Worm (Caenorhabditis elegans) whole organism, L1 larva: ENCODE results near the gene hpo-10.
A peak's percentile ranks its signal among the peaks of the same experiment; 100 is the strongest.

ENCODE experiments used
- C16A3.4 ChIP-seq: fragments of 150-350 bp; optimal IDR thresholded peaks from 2 replicates; lab custom pipeline; 2014; ENCODE audit warnings: missing biosample characterization, missing genetic modification characterization
- C34B4.2 ChIP-seq: sonication (generic microtip); optimal IDR thresholded peaks from 2 replicates; lab custom pipeline; 2017; ENCODE audit warnings: mild to moderate bottlenecking, missing genetic modification characterization, missing compliant biosample characterization
- alr-1 ChIP-seq: fragments of 200-800 bp; sonication (Bioruptor generic); optimal IDR thresholded peaks from 2 replicates; lab custom pipeline; 2018; ENCODE audit warnings: borderline replicate concordance, mild to moderate bottlenecking, missing genetic modification characterization, missing compliant biosample characterization
- ama-1 ChIP-seq: fragments of 150-350 bp; optimal IDR thresholded peaks from 2 replicates; lab custom pipeline; 2014
- blmp-1 ChIP-seq: fragments of 150-350 bp; optimal IDR thresholded peaks from 2 replicates; lab custom pipeline; 2014; ENCODE audit warnings: missing biosample characterization, missing genetic modification characterization
- ceh-8 ChIP-seq: fragments of 200-800 bp; sonication (Bioruptor generic); optimal IDR thresholded peaks from 2 replicates; lab custom pipeline; 2018; ENCODE audit warnings: mild to moderate bottlenecking, missing genetic modification characterization, moderate library complexity, missing compliant biosample characterization
- ceh-82 ChIP-seq, 3 experiments: fragments of 150-350 bp in 1 of 3; sonication (generic microtip) in 2 of 3; optimal IDR thresholded peaks; 2 replicates each; lab custom pipeline; 2014 to 2017; ENCODE audit warnings: missing biosample characterization in 3 of 3, missing genetic modification characterization in 3 of 3
- dpl-1 ChIP-seq, 3 experiments: fragments of 150-350 bp in 2 of 3; sonication (generic microtip) in 1 of 3; optimal IDR thresholded peaks; 2 replicates each; lab custom pipeline; 2014 to 2017; ENCODE audit warnings: missing biosample characterization in 3 of 3, missing genetic modification characterization in 3 of 3, missing genetic modification reagents in 3 of 3
- dsc-1 ChIP-seq: sonication (generic microtip); optimal IDR thresholded peaks from 2 replicates; lab custom pipeline; 2016; ENCODE audit warnings: mild to moderate bottlenecking, missing genetic modification characterization, missing compliant biosample characterization
- efl-1 ChIP-seq, 4 experiments: fragments of 150-350 bp; optimal IDR thresholded peaks in 3 of 4; peaks in 1 of 4; 1 replicate in 1 of 4; 2 replicates in 3 of 4; lab custom pipeline; 2014; ENCODE audit warnings: missing biosample characterization in 2 of 4, missing genetic modification characterization in 2 of 4, missing genetic modification reagents in 2 of 4
- elt-3 ChIP-seq, 6 experiments: fragments of 150-350 bp in 1 of 6; sonication (generic microtip); optimal IDR thresholded peaks; 2 replicates each; lab custom pipeline; 2017 to 2018; ENCODE audit warnings: missing biosample characterization in 6 of 6, missing genetic modification characterization in 6 of 6, inconsistent platforms in 1 of 6
- fkh-4 ChIP-seq: sonication (generic microtip); optimal IDR thresholded peaks from 2 replicates; lab custom pipeline; 2016; ENCODE audit warnings: missing compliant biosample characterization, missing genetic modification characterization, borderline replicate concordance
- grh-1 ChIP-seq: fragments of 200-800 bp; sonication (Bioruptor generic); IDR thresholded peaks from 2 replicates; pipeline ENCODE4 v1.3.6; 2022; ENCODE audit warnings: missing genetic modification reagents, missing genetic modification characterization, missing compliant biosample characterization
- hlh-17 ChIP-seq: fragments of 200-800 bp; sonication (Bioruptor generic); optimal IDR thresholded peaks from 2 replicates; lab custom pipeline; 2018; ENCODE audit warnings: missing genetic modification characterization, mild to moderate bottlenecking, missing compliant biosample characterization, moderate library complexity, borderline replicate concordance
- hpl-2 ChIP-seq: fragments of 150-350 bp; optimal IDR thresholded peaks from 2 replicates; lab custom pipeline; 2014; ENCODE audit warnings: missing biosample characterization, missing genetic modification reagents, missing genetic modification characterization
- irx-1 ChIP-seq: sonication (generic microtip); optimal IDR thresholded peaks from 2 replicates; lab custom pipeline; 2016; ENCODE audit warnings: missing genetic modification characterization, missing compliant biosample characterization
- isw-1 ChIP-seq: fragments of 200-800 bp; sonication (Bioruptor generic); IDR thresholded peaks from 2 replicates; pipeline ENCODE4 v1.3.6; 2022; ENCODE audit warnings: missing genetic modification characterization, missing compliant biosample characterization
- lin-13 ChIP-seq: fragments of 150-350 bp; optimal IDR thresholded peaks from 2 replicates; lab custom pipeline; 2014; ENCODE audit warnings: missing biosample characterization, missing genetic modification reagents, missing genetic modification characterization
- lin-14 ChIP-seq: fragments of 200-800 bp; sonication (Bioruptor generic); optimal IDR thresholded peaks from 2 replicates; lab custom pipeline; 2018; ENCODE audit warnings: mild to moderate bottlenecking, missing genetic modification characterization, moderate library complexity, missing compliant biosample characterization
- lin-35 ChIP-seq, 2 experiments: fragments of 150-350 bp; optimal IDR thresholded peaks; 2 replicates each; lab custom pipeline; 2014; ENCODE audit warnings: missing biosample characterization in 2 of 2, missing genetic modification characterization in 2 of 2, missing genetic modification reagents in 2 of 2
- lir-3 ChIP-seq: sonication (generic microtip); optimal IDR thresholded peaks from 2 replicates; lab custom pipeline; 2016; ENCODE audit warnings: mild to moderate bottlenecking, missing genetic modification characterization, moderate library complexity, missing compliant biosample characterization; ENCODE audit not compliant: poor library complexity
- lsy-2 ChIP-seq, 2 experiments: fragments of 150-350 bp; optimal IDR thresholded peaks; 2 replicates each; lab custom pipeline; 2014; ENCODE audit warnings: missing biosample characterization in 2 of 2, missing genetic modification characterization in 2 of 2
- mab-9 ChIP-seq: fragments of 200-800 bp; sonication (Bioruptor generic); IDR thresholded peaks from 2 replicates; pipeline ENCODE4 v1.3.6; 2022; ENCODE audit warnings: missing genetic modification reagents, missing genetic modification characterization, missing compliant biosample characterization
- mdl-1 ChIP-seq, 2 experiments: fragments of 150-350 bp; optimal IDR thresholded peaks; 2 replicates each; lab custom pipeline; 2014 to 2017; ENCODE audit warnings: missing biosample characterization in 2 of 2, missing genetic modification characterization in 2 of 2, inconsistent platforms in 1 of 2
- mep-1 ChIP-seq: fragments of 150-350 bp; optimal IDR thresholded peaks from 2 replicates; lab custom pipeline; 2014; ENCODE audit warnings: missing biosample characterization, missing genetic modification characterization
- nhr-12 ChIP-seq: sonication (generic microtip); optimal IDR thresholded peaks from 2 replicates; lab custom pipeline; 2017; ENCODE audit warnings: missing biosample characterization, missing genetic modification characterization
- nhr-19 ChIP-seq: fragments of 200-800 bp; sonication (Bioruptor generic); conservative IDR thresholded peaks from 2 replicates; pipeline ENCODE4 v1.3.6; 2022; ENCODE audit warnings: missing genetic modification characterization, missing compliant biosample characterization
- nhr-20 ChIP-seq: sonication (generic microtip); optimal IDR thresholded peaks from 2 replicates; lab custom pipeline; 2016; ENCODE audit warnings: mild to moderate bottlenecking, missing genetic modification characterization, missing compliant biosample characterization
- nhr-237 ChIP-seq: fragments of 150-350 bp; optimal IDR thresholded peaks from 2 replicates; lab custom pipeline; 2014; ENCODE audit warnings: missing biosample characterization, missing genetic modification characterization
- nhr-47 ChIP-seq: sonication (generic microtip); optimal IDR thresholded peaks from 2 replicates; lab custom pipeline; 2016; ENCODE audit warnings: mild to moderate bottlenecking, missing genetic modification characterization, moderate library complexity, missing compliant biosample characterization
- nhr-71 ChIP-seq: sonication (generic microtip); optimal IDR thresholded peaks from 2 replicates; lab custom pipeline; 2016; ENCODE audit warnings: mild to moderate bottlenecking, missing genetic modification characterization, moderate library complexity, missing compliant biosample characterization
- nhr-85 ChIP-seq: sonication (generic microtip); peaks from one replicate; lab custom pipeline; 2016; ENCODE audit warnings: missing genetic modification characterization, inconsistent platforms, missing compliant biosample characterization
- nhr-90 ChIP-seq: sonication (generic microtip); optimal IDR thresholded peaks from 2 replicates; lab custom pipeline; 2016; ENCODE audit warnings: mild to moderate bottlenecking, missing genetic modification characterization, missing compliant biosample characterization; ENCODE audit not compliant: poor library complexity
- pag-3 ChIP-seq: sonication (generic microtip); optimal IDR thresholded peaks from 2 replicates; lab custom pipeline; 2017; ENCODE audit warnings: missing genetic modification characterization, mild to moderate bottlenecking, missing compliant biosample characterization, antibody characterized with exemption, borderline replicate concordance; ENCODE audit not compliant: insufficient read depth
- skn-1 ChIP-seq: fragments of 150-350 bp; optimal IDR thresholded peaks from 2 replicates; lab custom pipeline; 2014; ENCODE audit warnings: missing biosample characterization, missing genetic modification characterization
- snpc-4 ChIP-seq: fragments of 150-350 bp; optimal IDR thresholded peaks from 2 replicates; lab custom pipeline; 2014; ENCODE audit warnings: missing biosample characterization, missing genetic modification characterization
- snu-23 ChIP-seq: sonication (generic microtip); optimal IDR thresholded peaks from 2 replicates; lab custom pipeline; 2016; ENCODE audit warnings: missing genetic modification characterization, missing compliant biosample characterization
- swsn-7 ChIP-seq: sonication (generic microtip); optimal IDR thresholded peaks from 2 replicates; lab custom pipeline; 2016; ENCODE audit warnings: missing genetic modification characterization, missing compliant biosample characterization
- tbx-2 ChIP-seq: sonication (generic microtip); optimal IDR thresholded peaks from 2 replicates; lab custom pipeline; 2016; ENCODE audit warnings: missing genetic modification characterization, missing compliant biosample characterization
- tlp-1 ChIP-seq: fragments of 150-350 bp; optimal IDR thresholded peaks from 2 replicates; lab custom pipeline; 2014; ENCODE audit warnings: missing biosample characterization, missing genetic modification characterization
- unc-130 ChIP-seq: fragments of 150-350 bp; optimal IDR thresholded peaks from 2 replicates; lab custom pipeline; 2017; ENCODE audit warnings: missing biosample characterization, missing genetic modification characterization, inconsistent platforms
- unc-30 ChIP-seq: sonication (generic microtip); optimal IDR thresholded peaks from 2 replicates; lab custom pipeline; 2017; ENCODE audit warnings: missing biosample characterization, missing genetic modification characterization
- unc-62 ChIP-seq: fragments of 150-350 bp; optimal IDR thresholded peaks from 2 replicates; lab custom pipeline; 2014; ENCODE audit warnings: missing biosample characterization, missing genetic modification reagents, missing genetic modification characterization
- vab-15 ChIP-seq: sonication (generic microtip); optimal IDR thresholded peaks from 2 replicates; lab custom pipeline; 2017; ENCODE audit warnings: missing genotype, mild to moderate bottlenecking, missing genetic modification characterization, missing compliant biosample characterization
- xbp-1 ChIP-seq: sonication (generic microtip); optimal IDR thresholded peaks from 2 replicates; lab custom pipeline; 2016; ENCODE audit warnings: missing genetic modification characterization, missing compliant biosample characterization
- zip-4 ChIP-seq: fragments of 200-800 bp; sonication (Bioruptor generic); optimal IDR thresholded peaks from 2 replicates; lab custom pipeline; 2018; ENCODE audit warnings: mild to moderate bottlenecking, missing genetic modification characterization, moderate library complexity, missing compliant biosample characterization
- ztf-4 ChIP-seq: fragments of 150-350 bp; optimal IDR thresholded peaks from 2 replicates; lab custom pipeline; 2014; ENCODE audit warnings: missing biosample characterization, missing genetic modification characterization

Gene hpo-10

ce11 chrIII:5919799-5920387, 40.6 kb downstream of the hpo-10 start, which contains the start of the genes tdo-2 and C28H8.2:
TSS of gene tdo-2 (minus strand) at chrIII:5919955.
TSS of gene C28H8.2 (plus strand) at chrIII:5920322.
- peak; percentile 45 for TF ChIP-seq xbp-1 (tag; lab: Kevin White, UChicago)
- TF ChIP-seq ceh-8 (GFP tag; lab: Kevin White, UChicago) = no peak
- peak; percentile 94 for TF ChIP-seq blmp-1 (tag; lab: Kevin White, UChicago)
- TF ChIP-seq unc-130 (tag; lab: Kevin White, UChicago) = peak; percentile 67
- peak; percentile 78 for TF ChIP-seq nhr-19
- TF ChIP-seq hpl-2 = no peak
- TF ChIP-seq nhr-85 (tag; lab: Kevin White, UChicago) = peak; percentile 96
- peak; percentile 86 for TF ChIP-seq lin-14 (GFP tag; lab: Kevin White, UChicago)
- peak; percentile 17 for TF ChIP-seq swsn-7 (tag; lab: Kevin White, UChicago)
- peak; percentile 39 for TF ChIP-seq ztf-4 (tag; lab: Kevin White, UChicago)
- TF ChIP-seq irx-1 (tag; lab: Kevin White, UChicago) = peak; percentile 19
- peak; percentile 75 for TF ChIP-seq snu-23 (GFP tag; lab: Kevin White, UChicago)
- peak; percentile 7 for TF ChIP-seq lin-13 (GFP tag; lab: Kevin White, UChicago)
- TF ChIP-seq tlp-1 (tag; lab: Kevin White, UChicago) = no peak
- no peak for TF ChIP-seq alr-1 (tag; lab: Kevin White, UChicago)
- no peak for TF ChIP-seq pag-3 (tag; lab: Kevin White, UChicago)
- no peak for TF ChIP-seq zip-4 (GFP tag; lab: Kevin White, UChicago)
- no peak for TF ChIP-seq unc-30 (tag; lab: Kevin White, UChicago)
- TF ChIP-seq lin-35 (GFP tag; optimal IDR thresholded peaks at IDR 0.05; lab: Kevin White, UChicago) = peak in 1 of 2 experiments; percentile 77
- TF ChIP-seq mdl-1 (tag; optimal IDR thresholded peaks at IDR 0.05; lab: Kevin White, UChicago) = peak in 1 of 2 experiments; percentile 92
- TF ChIP-seq nhr-12 (tag; lab: Kevin White, UChicago) = no peak
- no peak for TF ChIP-seq hlh-17
- TF ChIP-seq nhr-237 (tag; lab: Kevin White, UChicago) = no peak
- TF ChIP-seq dsc-1 (tag; lab: Kevin White, UChicago) = no peak
- TF ChIP-seq vab-15 = peak; percentile 76
- TF ChIP-seq isw-1 = no peak
- TF ChIP-seq dpl-1 (GFP tag; optimal IDR thresholded peaks at IDR 0.05; lab: Kevin White, UChicago) = peak; percentile 8 to 42 (median 27)
- no peak for TF ChIP-seq snpc-4 (tag; lab: Kevin White, UChicago)
- TF ChIP-seq C34B4.2 (tag; lab: Kevin White, UChicago) = no peak
- TF ChIP-seq nhr-90 (tag; lab: Kevin White, UChicago) = peak; percentile 77
- peak in 5 of 6 experiments; percentile 83 to 96 (median 93) for TF ChIP-seq elt-3 (tag; optimal IDR thresholded peaks at IDR 0.05; lab: Kevin White, UChicago)
- no peak for TF ChIP-seq mab-9
- TF ChIP-seq ama-1 (lab: Kevin White, UChicago) = no peak
- TF ChIP-seq efl-1 (optimal IDR thresholded peaks at IDR 0.05; lab: Kevin White, UChicago) = peak in 1 of 2 experiments; percentile 17
- peak in 1 of 2 experiments; percentile 93 for TF ChIP-seq efl-1 (GFP tag; optimal IDR thresholded peaks at IDR 0.05 in 1 of 2; lab: Kevin White, UChicago)
- TF ChIP-seq lsy-2 (tag; optimal IDR thresholded peaks at IDR 0.05; lab: Kevin White, UChicago) = peak; percentile 37
- peak; percentile 74 for TF ChIP-seq tbx-2 (tag; lab: Kevin White, UChicago)
- peak; percentile 91 for TF ChIP-seq nhr-20 (tag; lab: Kevin White, UChicago)
- peak; percentile 54 for TF ChIP-seq nhr-47 (tag; lab: Kevin White, UChicago)
- TF ChIP-seq nhr-71 (tag; lab: Kevin White, UChicago) = peak; percentile 89
- TF ChIP-seq ceh-82 (tag; optimal IDR thresholded peaks at IDR 0.05; lab: Kevin White, UChicago) = no peak
- TF ChIP-seq skn-1 (tag; lab: Kevin White, UChicago) = peak; percentile 4
- peak; percentile 48 for TF ChIP-seq mep-1 (tag; lab: Kevin White, UChicago)
- TF ChIP-seq grh-1 (GFP tag; lab: Robert Waterston, UW) = peak; percentile 71
- no peak for TF ChIP-seq unc-62 (GFP tag; lab: Kevin White, UChicago)
- peak; percentile 4 for TF ChIP-seq C16A3.4 (tag; lab: Kevin White, UChicago)
- peak; percentile 22 for TF ChIP-seq lir-3 (tag; lab: Kevin White, UChicago)
- no peak for TF ChIP-seq fkh-4 (tag; lab: Kevin White, UChicago)
